Worm (Caenorhabditis elegans) whole organism, mixed stage, embryonic: Measurements from ENCODE around the gene ptr-14.

ENCODE experiments used
- blmp-1 ChIP-seq: fragments of 150-350 bp; optimal IDR thresholded peaks from 2 replicates; lab custom pipeline; 2014; ENCODE audit warnings: missing biosample characterization, missing genetic modification characterization
- drap-1 ChIP-seq: fragments of 200-800 bp; sonication (Bioruptor generic); optimal IDR thresholded peaks from 3 replicates; lab custom pipeline; 2018; ENCODE audit warnings: mild to moderate bottlenecking, missing genetic modification characterization, missing compliant biosample characterization
- nhr-237 ChIP-seq: fragments of 150-350 bp; optimal IDR thresholded peaks from 2 replicates; lab custom pipeline; 2014; ENCODE audit warnings: missing biosample characterization, missing genetic modification characterization
- nhr-76 ChIP-seq: sonication (generic microtip); optimal IDR thresholded peaks from 2 replicates; lab custom pipeline; 2017; ENCODE audit warnings: missing biosample characterization, missing genetic modification characterization
- tbx-8 ChIP-seq: fragments of 200-800 bp; sonication (Bioruptor generic); optimal IDR thresholded peaks from 2 replicates; lab custom pipeline; 2018; ENCODE audit warnings: mild to moderate bottlenecking, missing genetic modification characterization, moderate library complexity, missing compliant biosample characterization
- ztf-11 ChIP-seq: fragments of 150-350 bp; optimal IDR thresholded peaks from 2 replicates; lab custom pipeline; 2014; ENCODE audit warnings: missing biosample characterization, missing genetic modification characterization

- no peak for TF ChIP-seq ztf-11 (tag; lab: Kevin White, UChicago)
- TF ChIP-seq tbx-8 (GFP tag; lab: Kevin White, UChicago) = no peak
- TF ChIP-seq nhr-76 = no peak
- TF ChIP-seq nhr-237 (tag; lab: Kevin White, UChicago) = no peak
- TF ChIP-seq drap-1 = no peak
- peak; percentile 4 for TF ChIP-seq blmp-1 (tag; lab: Kevin White, UChicago)
Measured at ce11 chrIV:10570065-10570464, 45.2 kb upstream of the ptr-14 start.
